Worm (Caenorhabditis elegans) whole organism, L2 larva: ENCODE measurements around the gene E02H1.1.

Experiments
- C34F6.9 ChIP-seq: fragments of 150-350 bp; optimal IDR thresholded peaks from 2 replicates; lab custom pipeline; 2014; ENCODE audit warnings: missing biosample characterization, missing genetic modification characterization
- F13H6.1 ChIP-seq: sonication (generic microtip); optimal IDR thresholded peaks from 2 replicates; lab custom pipeline; 2016; ENCODE audit warnings: missing genetic modification characterization, missing compliant biosample characterization
- R02D3.7 ChIP-seq: fragments of 150-350 bp; optimal IDR thresholded peaks from 2 replicates; lab custom pipeline; 2014; ENCODE audit warnings: missing biosample characterization, missing genetic modification characterization
- Y55F3AM.14 ChIP-seq: fragments of 200-800 bp; sonication (Bioruptor generic); optimal IDR thresholded peaks from 2 replicates; lab custom pipeline; 2018; ENCODE audit warnings: mild to moderate bottlenecking, missing genetic modification characterization, missing compliant biosample characterization
- ZK546.5 ChIP-seq: sonication (generic microtip); optimal IDR thresholded peaks from 2 replicates; lab custom pipeline; 2017; ENCODE audit warnings: missing biosample characterization, missing genetic modification characterization
- alr-1 ChIP-seq: fragments of 150-350 bp; optimal IDR thresholded peaks from 2 replicates; lab custom pipeline; 2014; ENCODE audit warnings: missing biosample characterization, missing genetic modification characterization
- aly-2 ChIP-seq: fragments of 150-350 bp; optimal IDR thresholded peaks from 2 replicates; lab custom pipeline; 2014; ENCODE audit warnings: missing biosample characterization, missing genetic modification characterization
- ama-1 ChIP-seq: fragments of 150-350 bp; optimal IDR thresholded peaks from 2 replicates; lab custom pipeline; 2018; ENCODE audit warnings: inconsistent platforms
- blmp-1 ChIP-seq: sonication (generic microtip); optimal IDR thresholded peaks from 2 replicates; lab custom pipeline; 2017; ENCODE audit warnings: missing genetic modification characterization, mild to moderate bottlenecking, missing compliant biosample characterization, antibody characterized with exemption, moderate library complexity; ENCODE audit not compliant: insufficient read depth
- ceh-16 ChIP-seq: fragments of 150-350 bp; optimal IDR thresholded peaks from 2 replicates; lab custom pipeline; 2014; ENCODE audit warnings: missing biosample characterization, missing genetic modification characterization
- ceh-82 ChIP-seq: fragments of 150-350 bp; optimal IDR thresholded peaks from 2 replicates; lab custom pipeline; 2014; ENCODE audit warnings: missing biosample characterization, missing genetic modification characterization
- crh-2 ChIP-seq: sonication (generic microtip); optimal IDR thresholded peaks from 2 replicates; lab custom pipeline; 2017; ENCODE audit warnings: missing biosample characterization, missing genetic modification characterization
- dmd-4 ChIP-seq: sonication (generic microtip); optimal IDR thresholded peaks from 2 replicates; lab custom pipeline; 2017; ENCODE audit warnings: missing biosample characterization, missing genetic modification characterization
- elt-1 ChIP-seq: fragments of 150-350 bp; optimal IDR thresholded peaks from 2 replicates; lab custom pipeline; 2014; ENCODE audit warnings: missing biosample characterization, missing genetic modification characterization
- elt-3 ChIP-seq: sonication (generic microtip); optimal IDR thresholded peaks from 2 replicates; lab custom pipeline; 2017; ENCODE audit warnings: missing biosample characterization, missing genetic modification characterization
- fos-1 ChIP-seq: fragments of 150-350 bp; optimal IDR thresholded peaks from 2 replicates; lab custom pipeline; 2014; ENCODE audit warnings: missing biosample characterization, missing genetic modification characterization
- gmeb-1 ChIP-seq: fragments of 150-350 bp; optimal IDR thresholded peaks from 2 replicates; lab custom pipeline; 2014; ENCODE audit warnings: missing biosample characterization, missing genetic modification characterization
- lin-11 ChIP-seq: fragments of 150-350 bp; sonication (generic microtip); optimal IDR thresholded peaks from 2 replicates; lab custom pipeline; 2014; ENCODE audit warnings: missing biosample characterization, missing genetic modification characterization, inconsistent platforms, mixed read lengths
- lin-13 ChIP-seq: fragments of 150-350 bp; optimal IDR thresholded peaks from 2 replicates; lab custom pipeline; 2014; ENCODE audit warnings: missing biosample characterization, missing genetic modification reagents, missing genetic modification characterization
- lin-39 ChIP-seq: fragments of 150-350 bp; optimal IDR thresholded peaks from 2 replicates; lab custom pipeline; 2014; ENCODE audit warnings: missing biosample characterization, missing genetic modification reagents, missing genetic modification characterization
- lsy-2 ChIP-seq, 2 experiments: fragments of 150-350 bp in 1 of 2; sonication (generic microtip) in 1 of 2; optimal IDR thresholded peaks; 2 replicates each; lab custom pipeline; 2014 to 2017; ENCODE audit warnings: missing biosample characterization in 2 of 2, missing genetic modification characterization in 2 of 2
- mab-5 ChIP-seq: fragments of 150-350 bp; optimal IDR thresholded peaks from 2 replicates; lab custom pipeline; 2014; ENCODE audit warnings: missing biosample characterization, missing genetic modification characterization
- mbf-1 ChIP-seq: sonication (generic microtip); optimal IDR thresholded peaks from 2 replicates; lab custom pipeline; 2017; ENCODE audit warnings: missing biosample characterization, missing genetic modification characterization
- mdl-1 ChIP-seq, 2 experiments: fragments of 150-350 bp in 1 of 2; sonication (generic microtip) in 1 of 2; optimal IDR thresholded peaks; 2 replicates each; lab custom pipeline; 2017; ENCODE audit warnings: missing biosample characterization in 2 of 2, missing genetic modification characterization in 2 of 2
- nhr-10 ChIP-seq: sonication (generic microtip); optimal IDR thresholded peaks from 2 replicates; lab custom pipeline; 2017; ENCODE audit warnings: missing biosample characterization, missing genetic modification characterization
- nhr-11 ChIP-seq: fragments of 150-350 bp; optimal IDR thresholded peaks from 2 replicates; lab custom pipeline; 2014; ENCODE audit warnings: missing biosample characterization, missing genetic modification characterization
- nhr-12 ChIP-seq: fragments of 150-350 bp; optimal IDR thresholded peaks from 2 replicates; lab custom pipeline; 2014; ENCODE audit warnings: missing biosample characterization, missing genetic modification characterization
- nhr-129 ChIP-seq: fragments of 150-350 bp; optimal IDR thresholded peaks from 2 replicates; lab custom pipeline; 2014; ENCODE audit warnings: missing biosample characterization, missing genetic modification characterization
- nhr-21 ChIP-seq: fragments of 150-350 bp; optimal IDR thresholded peaks from 2 replicates; lab custom pipeline; 2014; ENCODE audit warnings: missing biosample characterization, missing genetic modification characterization
- nhr-237 ChIP-seq: fragments of 150-350 bp; optimal IDR thresholded peaks from 2 replicates; lab custom pipeline; 2014; ENCODE audit warnings: missing biosample characterization, missing genetic modification characterization
- nhr-25 ChIP-seq: fragments of 150-350 bp; sonication (generic microtip); optimal IDR thresholded peaks from 3 replicates; lab custom pipeline; 2014; ENCODE audit warnings: missing biosample characterization, missing genetic modification characterization
- nhr-6 ChIP-seq: fragments of 150-350 bp; optimal IDR thresholded peaks from 2 replicates; lab custom pipeline; 2014; ENCODE audit warnings: missing biosample characterization, missing genetic modification characterization
- peb-1 ChIP-seq: fragments of 150-350 bp; optimal IDR thresholded peaks from 2 replicates; lab custom pipeline; 2014; ENCODE audit warnings: missing biosample characterization, missing genetic modification characterization
- sem-4 ChIP-seq: fragments of 150-350 bp; optimal IDR thresholded peaks from 2 replicates; lab custom pipeline; 2014; ENCODE audit warnings: missing biosample characterization, missing genetic modification reagents, missing genetic modification characterization
- skn-1 ChIP-seq: sonication (generic microtip); optimal IDR thresholded peaks from 2 replicates; lab custom pipeline; 2017; ENCODE audit warnings: missing biosample characterization, missing genetic modification characterization
- sma-3 ChIP-seq: sonication (generic microtip); optimal IDR thresholded peaks from 2 replicates; lab custom pipeline; 2016; ENCODE audit warnings: missing genetic modification reagents, missing genetic modification characterization, missing compliant biosample characterization
- sma-9 ChIP-seq, 2 experiments: fragments of 150-350 bp in 1 of 2; sonication (generic microtip) in 1 of 2; optimal IDR thresholded peaks; 2 replicates each; lab custom pipeline; 2014 to 2016; ENCODE audit warnings: missing genetic modification characterization in 2 of 2, mild to moderate bottlenecking in 1 of 2, missing biosample characterization in 1 of 2, missing compliant biosample characterization in 1 of 2, missing genetic modification reagents in 1 of 2, moderate library complexity in 1 of 2
- snpc-4 ChIP-seq: fragments of 150-350 bp; optimal IDR thresholded peaks from 2 replicates; lab custom pipeline; 2014; ENCODE audit warnings: missing biosample characterization, missing genetic modification characterization
- unc-39 ChIP-seq: fragments of 150-350 bp; optimal IDR thresholded peaks from 2 replicates; lab custom pipeline; 2014; ENCODE audit warnings: missing biosample characterization, missing genetic modification characterization
- unc-55 ChIP-seq: fragments of 150-350 bp; sonication (generic microtip); optimal IDR thresholded peaks from 3 replicates; lab custom pipeline; 2014; ENCODE audit warnings: missing biosample characterization, missing genetic modification reagents, missing genetic modification characterization
- unc-62 ChIP-seq: fragments of 150-350 bp; optimal IDR thresholded peaks from 2 replicates; lab custom pipeline; 2014; ENCODE audit warnings: missing biosample characterization, missing genetic modification reagents, missing genetic modification characterization
- zag-1 ChIP-seq: fragments of 150-350 bp; optimal IDR thresholded peaks from 2 replicates; lab custom pipeline; 2014; ENCODE audit warnings: missing biosample characterization, missing genetic modification characterization
- ztf-1 ChIP-seq: fragments of 200-800 bp; sonication (Bioruptor generic); conservative IDR thresholded peaks from 2 replicates; pipeline ENCODE4 v1.3.6; 2022; ENCODE audit warnings: missing genetic modification characterization, missing compliant biosample characterization
- ztf-11 ChIP-seq: sonication (generic microtip); optimal IDR thresholded peaks from 2 replicates; lab custom pipeline; 2017; ENCODE audit warnings: missing biosample characterization, missing genetic modification characterization
- ztf-4 ChIP-seq: fragments of 150-350 bp; optimal IDR thresholded peaks from 2 replicates; lab custom pipeline; 2014; ENCODE audit warnings: missing biosample characterization, missing genetic modification characterization

The E02H1.1 gene

DNA sequence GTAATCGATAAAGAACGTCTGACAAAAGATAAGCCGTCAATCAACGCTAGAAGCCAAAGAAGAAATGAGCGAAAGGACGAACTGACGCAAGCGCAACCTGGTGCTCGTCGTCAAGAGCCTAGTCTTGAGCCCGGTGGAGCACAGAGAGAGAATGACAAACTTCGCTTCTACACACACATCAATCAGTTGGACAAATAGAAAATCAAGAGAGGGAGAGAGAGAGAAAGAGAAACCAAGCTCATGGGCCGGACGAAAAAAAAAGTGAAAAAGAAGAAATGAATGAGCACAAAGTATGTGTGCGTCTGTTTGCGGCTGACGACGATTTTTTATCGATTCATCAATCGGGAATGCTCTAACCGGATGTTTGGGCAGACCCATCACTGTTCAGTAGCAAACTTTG is 30.2 kb upstream of the E02H1.1 start:
- TF ChIP-seq unc-55 (GFP tag; lab: Kevin White, UChicago) = peak; percentile 1
- TF ChIP-seq gmeb-1 (tag; lab: Kevin White, UChicago) = no peak
- peak; percentile 43 for TF ChIP-seq nhr-129 (tag; lab: Kevin White, UChicago)
- TF ChIP-seq ztf-4 (tag; lab: Kevin White, UChicago) = no peak
- no peak for TF ChIP-seq ztf-1 (GFP tag; lab: Robert Waterston, UW)
- TF ChIP-seq lin-39 (tag; lab: Kevin White, UChicago) = no peak
- TF ChIP-seq C34F6.9 (tag; lab: Kevin White, UChicago) = peak; percentile 61
- no peak for TF ChIP-seq ama-1 (lab: Kevin White, UChicago)
- TF ChIP-seq Y55F3AM.14 (GFP tag; lab: Kevin White, UChicago) = no peak
- TF ChIP-seq ztf-11 = no peak
- no peak for TF ChIP-seq nhr-12 (tag; lab: Kevin White, UChicago)
- TF ChIP-seq lin-13 (GFP tag; lab: Kevin White, UChicago) = no peak
- peak; percentile 70 for TF ChIP-seq F13H6.1 (tag; lab: Kevin White, UChicago)
- TF ChIP-seq ceh-82 (tag; lab: Kevin White, UChicago) = no peak
- peak; percentile 50 for TF ChIP-seq sma-9 (GFP tag; optimal IDR thresholded peaks at IDR 0.05; lab: Kevin White, UChicago)
- TF ChIP-seq sma-9 (tag; optimal IDR thresholded peaks at IDR 0.05; lab: Kevin White, UChicago) = no peak
- TF ChIP-seq lsy-2 (tag; optimal IDR thresholded peaks at IDR 0.05; lab: Kevin White, UChicago) = peak in 1 of 2 experiments; percentile 24
- TF ChIP-seq snpc-4 = no peak
- TF ChIP-seq lin-11 (tag; lab: Kevin White, UChicago) = no peak
- no peak for TF ChIP-seq crh-2 (tag; lab: Kevin White, UChicago)
- TF ChIP-seq mdl-1 (tag; optimal IDR thresholded peaks at IDR 0.05; lab: Kevin White, UChicago) = no peak
- no peak for TF ChIP-seq elt-1 (tag; lab: Kevin White, UChicago)
- no peak for TF ChIP-seq ceh-16 (tag; lab: Kevin White, UChicago)
- TF ChIP-seq ZK546.5 = no peak
- TF ChIP-seq alr-1 = no peak
- TF ChIP-seq nhr-6 = no peak

DNA sequence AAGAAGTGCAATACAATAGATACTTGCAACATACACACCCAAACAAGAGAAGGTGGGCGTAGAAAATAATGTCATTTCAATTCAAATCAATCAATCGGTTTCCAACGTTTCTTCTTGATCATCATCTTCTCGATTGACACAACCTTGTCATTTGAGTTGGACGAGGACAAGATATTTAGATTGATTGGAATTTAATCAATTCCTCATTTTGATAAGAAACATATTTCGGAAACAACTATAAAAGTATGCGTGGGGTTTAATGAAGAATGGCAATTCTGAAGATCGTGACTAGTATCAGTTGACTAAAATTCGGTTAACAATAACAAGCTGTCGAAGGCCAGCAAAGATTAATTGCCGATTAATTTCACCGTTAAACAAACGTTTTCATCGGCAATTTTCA is 29.7 kb upstream of the E02H1.1 start:
- TF ChIP-seq dmd-4 = no peak
- TF ChIP-seq nhr-21 (tag; lab: Kevin White, UChicago) = no peak
- no peak for TF ChIP-seq mbf-1 (tag; lab: Kevin White, UChicago)
- no peak for TF ChIP-seq alr-1
- TF ChIP-seq sem-4 (tag; lab: Kevin White, UChicago) = no peak
- TF ChIP-seq unc-39 (tag; lab: Kevin White, UChicago) = no peak
- no peak for TF ChIP-seq zag-1 (tag; lab: Kevin White, UChicago)
- TF ChIP-seq aly-2 (tag; lab: Kevin White, UChicago) = no peak
- TF ChIP-seq ceh-82 (tag; lab: Kevin White, UChicago) = no peak
- peak; percentile 1 for TF ChIP-seq sma-3 (GFP tag; lab: Kevin White, UChicago)
- TF ChIP-seq elt-3 (tag; lab: Kevin White, UChicago) = no peak
- TF ChIP-seq ceh-16 (tag; lab: Kevin White, UChicago) = no peak
- peak; percentile 15 for TF ChIP-seq sma-9 (GFP tag; optimal IDR thresholded peaks at IDR 0.05; lab: Kevin White, UChicago)
- TF ChIP-seq sma-9 (tag; optimal IDR thresholded peaks at IDR 0.05; lab: Kevin White, UChicago) = no peak
- no peak for TF ChIP-seq nhr-10 (tag; lab: Kevin White, UChicago)
- TF ChIP-seq peb-1 = no peak
- TF ChIP-seq nhr-129 (tag; lab: Kevin White, UChicago) = no peak
- no peak for TF ChIP-seq R02D3.7 (tag; lab: Kevin White, UChicago)
- TF ChIP-seq unc-62 (GFP tag; lab: Kevin White, UChicago) = no peak
- no peak for TF ChIP-seq mab-5
- no peak for TF ChIP-seq C34F6.9 (tag; lab: Kevin White, UChicago)
- TF ChIP-seq snpc-4 = no peak
- TF ChIP-seq nhr-11 = no peak
- no peak for TF ChIP-seq ama-1 (lab: Kevin White, UChicago)
- TF ChIP-seq nhr-237 = no peak
- no peak for TF ChIP-seq fos-1 (tag; lab: Kevin White, UChicago)
- no peak for TF ChIP-seq ztf-11
- no peak for TF ChIP-seq lsy-2 (tag; optimal IDR thresholded peaks at IDR 0.05; lab: Kevin White, UChicago)
- TF ChIP-seq nhr-25 = peak; percentile 59
- peak; percentile 29 for TF ChIP-seq nhr-6
- no peak for TF ChIP-seq skn-1 (tag; lab: Kevin White, UChicago)
- no peak for TF ChIP-seq F13H6.1 (tag; lab: Kevin White, UChicago)
- TF ChIP-seq nhr-12 (tag; lab: Kevin White, UChicago) = no peak
- peak; percentile 4 for TF ChIP-seq blmp-1 (tag; lab: Kevin White, UChicago)
- TF ChIP-seq crh-2 (tag; lab: Kevin White, UChicago) = no peak
- TF ChIP-seq ztf-4 (tag; lab: Kevin White, UChicago) = no peak
- TF ChIP-seq Y55F3AM.14 (GFP tag; lab: Kevin White, UChicago) = no peak
- TF ChIP-seq lin-39 (tag; lab: Kevin White, UChicago) = no peak
- no peak for TF ChIP-seq gmeb-1 (tag; lab: Kevin White, UChicago)
- TF ChIP-seq ZK546.5 = no peak
